Fruit fly (Drosophila melanogaster): ENCODE measurements around the gene Sytbeta.

dm6 chr3L:15005774-15006173 is 59.0 kb downstream of the Sytbeta start:
- TF ChIP-seq CG8478 (optimal IDR thresholded peaks at IDR 0.05) (no peak), CTCF (optimal IDR thresholded peaks at IDR 0.05) (no peak)
